Worm (Caenorhabditis elegans) whole organism, L1 larva: ENCODE results near the gene art-1.

Experiments
- C16A3.4 ChIP-seq: fragments of 150-350 bp; optimal IDR thresholded peaks from 2 replicates; lab custom pipeline; 2014; ENCODE audit warnings: missing biosample characterization, missing genetic modification characterization
- C34B4.2 ChIP-seq: sonication (generic microtip); optimal IDR thresholded peaks from 2 replicates; lab custom pipeline; 2017; ENCODE audit warnings: mild to moderate bottlenecking, missing genetic modification characterization, missing compliant biosample characterization
- alr-1 ChIP-seq: fragments of 200-800 bp; sonication (Bioruptor generic); optimal IDR thresholded peaks from 2 replicates; lab custom pipeline; 2018; ENCODE audit warnings: borderline replicate concordance, mild to moderate bottlenecking, missing genetic modification characterization, missing compliant biosample characterization
- aly-2 ChIP-seq: fragments of 150-350 bp; optimal IDR thresholded peaks from 2 replicates; lab custom pipeline; 2014; ENCODE audit warnings: missing biosample characterization, missing genetic modification characterization
- ceh-63 ChIP-seq: fragments of 200-800 bp; sonication (Bioruptor generic); optimal IDR thresholded peaks from 2 replicates; lab custom pipeline; 2018; ENCODE audit warnings: mild to moderate bottlenecking, missing genetic modification characterization, missing compliant biosample characterization
- ceh-8 ChIP-seq: fragments of 200-800 bp; sonication (Bioruptor generic); optimal IDR thresholded peaks from 2 replicates; lab custom pipeline; 2018; ENCODE audit warnings: mild to moderate bottlenecking, missing genetic modification characterization, moderate library complexity, missing compliant biosample characterization
- ces-1 ChIP-seq: fragments of 150-350 bp; optimal IDR thresholded peaks from 2 replicates; lab custom pipeline; 2014; ENCODE audit warnings: missing biosample characterization, missing genetic modification reagents, missing genetic modification characterization
- efl-1 ChIP-seq, 4 experiments: fragments of 150-350 bp; optimal IDR thresholded peaks in 3 of 4; peaks in 1 of 4; 1 replicate in 1 of 4; 2 replicates in 3 of 4; lab custom pipeline; 2014; ENCODE audit warnings: missing biosample characterization in 2 of 4, missing genetic modification characterization in 2 of 4, missing genetic modification reagents in 2 of 4
- elt-2 ChIP-seq: sonication (generic microtip); optimal IDR thresholded peaks from 2 replicates; lab custom pipeline; 2016; ENCODE audit warnings: missing genetic modification characterization, mild to moderate bottlenecking, inconsistent platforms, missing compliant biosample characterization, missing genetic modification reagents
- fkh-10 ChIP-seq: sonication (generic microtip); optimal IDR thresholded peaks from 2 replicates; lab custom pipeline; 2017; ENCODE audit warnings: missing biosample characterization, missing genetic modification reagents, missing genetic modification characterization
- fkh-8 ChIP-seq: sonication (generic microtip); optimal IDR thresholded peaks from 2 replicates; lab custom pipeline; 2016; ENCODE audit warnings: mild to moderate bottlenecking, missing genetic modification characterization, missing compliant biosample characterization
- fos-1 ChIP-seq: fragments of 150-350 bp; optimal IDR thresholded peaks from 2 replicates; lab custom pipeline; 2014; ENCODE audit warnings: missing biosample characterization, missing genetic modification characterization
- irx-1 ChIP-seq: sonication (generic microtip); optimal IDR thresholded peaks from 2 replicates; lab custom pipeline; 2016; ENCODE audit warnings: missing genetic modification characterization, missing compliant biosample characterization
- isw-1 ChIP-seq: fragments of 200-800 bp; sonication (Bioruptor generic); IDR thresholded peaks from 2 replicates; pipeline ENCODE4 v1.3.6; 2022; ENCODE audit warnings: missing genetic modification characterization, missing compliant biosample characterization
- lin-13 ChIP-seq: fragments of 150-350 bp; optimal IDR thresholded peaks from 2 replicates; lab custom pipeline; 2014; ENCODE audit warnings: missing biosample characterization, missing genetic modification reagents, missing genetic modification characterization
- lin-14 ChIP-seq: fragments of 200-800 bp; sonication (Bioruptor generic); optimal IDR thresholded peaks from 2 replicates; lab custom pipeline; 2018; ENCODE audit warnings: mild to moderate bottlenecking, missing genetic modification characterization, moderate library complexity, missing compliant biosample characterization
- lin-35 ChIP-seq, 2 experiments: fragments of 150-350 bp; optimal IDR thresholded peaks; 2 replicates each; lab custom pipeline; 2014; ENCODE audit warnings: missing biosample characterization in 2 of 2, missing genetic modification characterization in 2 of 2, missing genetic modification reagents in 2 of 2
- mab-9 ChIP-seq: fragments of 200-800 bp; sonication (Bioruptor generic); IDR thresholded peaks from 2 replicates; pipeline ENCODE4 v1.3.6; 2022; ENCODE audit warnings: missing genetic modification reagents, missing genetic modification characterization, missing compliant biosample characterization
- mef-2 ChIP-seq: fragments of 150-350 bp; optimal IDR thresholded peaks from 2 replicates; lab custom pipeline; 2014; ENCODE audit warnings: missing biosample characterization, missing genetic modification characterization
- mep-1 ChIP-seq: fragments of 150-350 bp; optimal IDR thresholded peaks from 2 replicates; lab custom pipeline; 2014; ENCODE audit warnings: missing biosample characterization, missing genetic modification characterization
- nhr-11 ChIP-seq: fragments of 150-350 bp; optimal IDR thresholded peaks from 2 replicates; lab custom pipeline; 2014; ENCODE audit warnings: missing biosample characterization, missing genetic modification characterization
- nhr-19 ChIP-seq: fragments of 200-800 bp; sonication (Bioruptor generic); conservative IDR thresholded peaks from 2 replicates; pipeline ENCODE4 v1.3.6; 2022; ENCODE audit warnings: missing genetic modification characterization, missing compliant biosample characterization
- nhr-237 ChIP-seq: fragments of 150-350 bp; optimal IDR thresholded peaks from 2 replicates; lab custom pipeline; 2014; ENCODE audit warnings: missing biosample characterization, missing genetic modification characterization
- nhr-47 ChIP-seq: sonication (generic microtip); optimal IDR thresholded peaks from 2 replicates; lab custom pipeline; 2016; ENCODE audit warnings: mild to moderate bottlenecking, missing genetic modification characterization, moderate library complexity, missing compliant biosample characterization
- nhr-71 ChIP-seq: sonication (generic microtip); optimal IDR thresholded peaks from 2 replicates; lab custom pipeline; 2016; ENCODE audit warnings: mild to moderate bottlenecking, missing genetic modification characterization, moderate library complexity, missing compliant biosample characterization
- nhr-84 ChIP-seq: sonication (generic microtip); optimal IDR thresholded peaks from 2 replicates; lab custom pipeline; 2017; ENCODE audit warnings: missing biosample characterization, missing genetic modification characterization
- nhr-85 ChIP-seq: sonication (generic microtip); peaks from one replicate; lab custom pipeline; 2016; ENCODE audit warnings: missing genetic modification characterization, inconsistent platforms, missing compliant biosample characterization
- nhr-90 ChIP-seq: sonication (generic microtip); optimal IDR thresholded peaks from 2 replicates; lab custom pipeline; 2016; ENCODE audit warnings: mild to moderate bottlenecking, missing genetic modification characterization, missing compliant biosample characterization; ENCODE audit not compliant: poor library complexity
- pqm-1 ChIP-seq: sonication (generic microtip); optimal IDR thresholded peaks from 3 replicates; lab custom pipeline; 2017; ENCODE audit warnings: missing biosample characterization, missing genetic modification characterization
- snu-23 ChIP-seq: sonication (generic microtip); optimal IDR thresholded peaks from 2 replicates; lab custom pipeline; 2016; ENCODE audit warnings: missing genetic modification characterization, missing compliant biosample characterization
- sup-37 ChIP-seq: fragments of 200-800 bp; sonication (Bioruptor generic); optimal IDR thresholded peaks from 2 replicates; lab custom pipeline; 2018; ENCODE audit warnings: mild to moderate bottlenecking, missing genetic modification characterization, missing compliant biosample characterization
- tlp-1 ChIP-seq: fragments of 150-350 bp; optimal IDR thresholded peaks from 2 replicates; lab custom pipeline; 2014; ENCODE audit warnings: missing biosample characterization, missing genetic modification characterization
- unc-130 ChIP-seq: fragments of 150-350 bp; optimal IDR thresholded peaks from 2 replicates; lab custom pipeline; 2017; ENCODE audit warnings: missing biosample characterization, missing genetic modification characterization, inconsistent platforms
- unc-30 ChIP-seq: sonication (generic microtip); optimal IDR thresholded peaks from 2 replicates; lab custom pipeline; 2017; ENCODE audit warnings: missing biosample characterization, missing genetic modification characterization
- unc-86 ChIP-seq: sonication (generic microtip); optimal IDR thresholded peaks from 2 replicates; lab custom pipeline; 2016; ENCODE audit warnings: missing genetic modification characterization, missing compliant biosample characterization
- vab-15 ChIP-seq: sonication (generic microtip); optimal IDR thresholded peaks from 2 replicates; lab custom pipeline; 2017; ENCODE audit warnings: missing genotype, mild to moderate bottlenecking, missing genetic modification characterization, missing compliant biosample characterization
- xbp-1 ChIP-seq: sonication (generic microtip); optimal IDR thresholded peaks from 2 replicates; lab custom pipeline; 2016; ENCODE audit warnings: missing genetic modification characterization, missing compliant biosample characterization
- zag-1 ChIP-seq: fragments of 150-350 bp; optimal IDR thresholded peaks from 2 replicates; lab custom pipeline; 2014; ENCODE audit warnings: missing biosample characterization, missing genetic modification characterization
- ztf-11 ChIP-seq, 2 experiments: sonication (generic microtip); optimal IDR thresholded peaks; 2 replicates each; lab custom pipeline; 2016 to 2017; ENCODE audit warnings: missing genetic modification characterization in 2 of 2, missing biosample characterization in 1 of 2, missing compliant biosample characterization in 1 of 2

art-1 gene

ce11 chrII:6943299-6944051, 28.6 kb downstream of the art-1 start (continued):
- peak in 1 of 2 experiments; percentile 3 for TF ChIP-seq efl-1 (optimal IDR thresholded peaks at IDR 0.05; lab: Kevin White, UChicago)
- TF ChIP-seq efl-1 (GFP tag; optimal IDR thresholded peaks at IDR 0.05 in 1 of 2; lab: Kevin White, UChicago) = peak in 1 of 2 experiments; percentile 79
- TF ChIP-seq nhr-11 (tag; lab: Kevin White, UChicago) = no peak
- TF ChIP-seq irx-1 (tag; lab: Kevin White, UChicago) = no peak
- peak; percentile 18 for TF ChIP-seq elt-2 (tag; lab: Kevin White, UChicago)
- TF ChIP-seq isw-1 (GFP tag; lab: Robert Waterston, UW) = no peak
- TF ChIP-seq fos-1 (tag; lab: Kevin White, UChicago) = no peak
- peak; percentile 8 for TF ChIP-seq snu-23
- TF ChIP-seq zag-1 = no peak
- no peak for TF ChIP-seq nhr-85
- no peak for TF ChIP-seq mep-1 (tag; lab: Kevin White, UChicago)
- TF ChIP-seq fkh-8 = peak; percentile 49
- no peak for TF ChIP-seq ceh-63 (GFP tag; lab: Kevin White, UChicago)
- TF ChIP-seq xbp-1 (tag; lab: Kevin White, UChicago) = no peak
- no peak for TF ChIP-seq nhr-90
- TF ChIP-seq ztf-11 (tag; optimal IDR thresholded peaks at IDR 0.05; lab: Kevin White, UChicago) = no peak
- TF ChIP-seq alr-1 (tag; lab: Kevin White, UChicago) = no peak
- TF ChIP-seq C16A3.4 (tag; lab: Kevin White, UChicago) = no peak
- TF ChIP-seq nhr-71 (tag; lab: Kevin White, UChicago) = peak; percentile 9
- TF ChIP-seq pqm-1 = no peak

- TF ChIP-seq fkh-10 (GFP tag; lab: Kevin White, UChicago) (peak; percentile 7), aly-2 (tag; lab: Kevin White, UChicago) (no peak), nhr-19 (no peak), sup-37 (GFP tag; lab: Kevin White, UChicago) (no peak), tlp-1 (tag; lab: Kevin White, UChicago) (no peak), unc-130 (tag; lab: Kevin White, UChicago) (no peak), nhr-71 (tag; lab: Kevin White, UChicago) (peak; percentile 6), isw-1 (GFP tag; lab: Robert Waterston, UW) (no peak), fos-1 (tag; lab: Kevin White, UChicago) (no peak), nhr-237 (no peak), vab-15 (no peak), lin-13 (no peak), nhr-84 (tag; lab: Kevin White, UChicago) (no peak), lin-35 (GFP tag; optimal IDR thresholded peaks at IDR 0.05; lab: Kevin White, UChicago) (no peak), unc-30 (tag; lab: Kevin White, UChicago) (no peak), ces-1 (no peak), unc-86 (tag; lab: Kevin White, UChicago) (peak; percentile 25), ceh-8 (GFP tag; lab: Kevin White, UChicago) (no peak), fkh-8 (peak; percentile 17), mab-9 (no peak), C34B4.2 (tag; lab: Kevin White, UChicago) (no peak), C16A3.4 (tag; lab: Kevin White, UChicago) (no peak), mef-2 (no peak), nhr-47 (tag; lab: Kevin White, UChicago) (no peak), lin-14 (GFP tag; lab: Kevin White, UChicago) (peak; percentile 70)
These were observed 30.5 kb downstream of the art-1 start for ce11 chrII:6941520-6941919.
